Fruit fly (Drosophila melanogaster): Measurements from ENCODE around the gene CG14658.

DNA sequence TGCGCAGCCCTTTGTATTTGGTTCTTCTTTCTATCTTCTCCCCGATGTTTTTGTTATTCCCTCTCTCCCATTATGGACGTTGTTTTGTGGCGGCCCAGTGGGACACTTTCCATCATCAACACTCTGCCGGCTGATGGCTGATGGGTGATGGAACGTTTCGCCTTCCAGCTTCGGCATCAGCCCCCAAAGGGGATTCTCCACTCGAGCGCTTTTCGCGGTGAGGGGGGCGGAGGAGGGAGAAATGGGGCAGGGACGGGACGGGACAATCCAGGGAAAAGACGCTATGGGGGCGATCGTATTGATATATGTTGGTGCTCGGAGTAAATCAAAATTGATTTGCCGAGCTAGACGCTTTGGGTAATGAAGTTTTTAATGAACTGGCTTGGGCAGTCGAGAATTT lies 5.1 kb downstream of the CG14658 start:
- no peak for TF ChIP-seq fd85E (GFP tag; optimal IDR thresholded peaks at IDR 0.05)
- no peak for TF ChIP-seq CG11902 (GFP tag; optimal IDR thresholded peaks at IDR 0.05)
- no peak for TF ChIP-seq Lpt (GFP tag; optimal IDR thresholded peaks at IDR 0.05)
- no peak for TF ChIP-seq Hr39 (GFP tag; optimal IDR thresholded peaks at IDR 0.05)
- no peak for TF ChIP-seq CG8319 (GFP tag; optimal IDR thresholded peaks at IDR 0.05)
- TF ChIP-seq CG4318 (GFP tag; optimal IDR thresholded peaks at IDR 0.05): no peak
- TF ChIP-seq esn (GFP tag; optimal IDR thresholded peaks at IDR 0.05): no peak
- no peak for TF ChIP-seq CG8119 (GFP tag; IDR thresholded peaks at IDR 0.05)

All from whole organism, prepupa.